Worm (Caenorhabditis elegans) whole organism, L4/young adult: ENCODE results near the gene gadr-4.
A peak's percentile ranks its signal among the peaks of the same experiment; 100 is the strongest.

ENCODE experiments used
- W03F9.2 ChIP-seq: fragments of 150-350 bp; optimal IDR thresholded peaks from 2 replicates; lab custom pipeline; 2014; ENCODE audit warnings: missing biosample characterization, missing genetic modification characterization
- dao-5 ChIP-seq: sonication (generic microtip); optimal IDR thresholded peaks from 2 replicates; lab custom pipeline; 2016; ENCODE audit warnings: missing genotype, missing genetic modification characterization, moderate library complexity, missing compliant biosample characterization
- him-1 ChIP-seq: sonication (generic microtip); optimal IDR thresholded peaks from 2 replicates; lab custom pipeline; 2016; ENCODE audit warnings: missing genotype, missing genetic modification reagents, missing genetic modification characterization, missing compliant biosample characterization

Gene gadr-4

ce11 chrII:4062477-4062876 is at the start of gene gadr-4:
TSS of gene gadr-4 (minus strand) at chrII:4062577.
- TF ChIP-seq dao-5 (no peak), him-1 (tag; lab: Kevin White, UChicago) (no peak), W03F9.2 (tag; lab: Kevin White, UChicago) (no peak)

ce11 chrII:4107196-4107595 is 44.8 kb upstream of the gadr-4 start:
- TF ChIP-seq him-1 (tag; lab: Kevin White, UChicago) (no peak), dao-5 (no peak), W03F9.2 (tag; lab: Kevin White, UChicago) (no peak)

ce11 chrII:4102723-4103122 is 40.3 kb upstream of the gadr-4 start:
- no peak for TF ChIP-seq dao-5
- TF ChIP-seq W03F9.2 (tag; lab: Kevin White, UChicago), result no peak
- TF ChIP-seq him-1 (tag; lab: Kevin White, UChicago), result no peak

- TF ChIP-seq dao-5 (no peak), W03F9.2 (tag; lab: Kevin White, UChicago) (no peak), him-1 (tag; lab: Kevin White, UChicago) (no peak)
These were observed 38.1 kb upstream of the gadr-4 start, which contains the start of gene rhgf-2 for ce11 chrII:4100485-4100884. TSS of gene rhgf-2 (plus strand) at chrII:4100785.

ce11 chrII:4098759-4099158 is 36.4 kb upstream of the gadr-4 start:
- TF ChIP-seq W03F9.2 (tag; lab: Kevin White, UChicago) (no peak), him-1 (tag; lab: Kevin White, UChicago) (no peak), dao-5 (no peak)

- no peak for TF ChIP-seq him-1 (tag; lab: Kevin White, UChicago)
- no peak for TF ChIP-seq dao-5
- no peak for TF ChIP-seq W03F9.2 (tag; lab: Kevin White, UChicago)
These were observed 31.9 kb upstream of the gadr-4 start for ce11 chrII:4094030-4094846.

ce11 chrII:4092502-4092901 is 30.1 kb upstream of the gadr-4 start:
- TF ChIP-seq W03F9.2 (tag; lab: Kevin White, UChicago) (no peak), him-1 (tag; lab: Kevin White, UChicago) (no peak), dao-5 (no peak)

- no peak for TF ChIP-seq him-1 (tag; lab: Kevin White, UChicago)
- TF ChIP-seq dao-5, result no peak
- TF ChIP-seq W03F9.2 (tag; lab: Kevin White, UChicago), result no peak
These were observed 29.5 kb upstream of the gadr-4 start, which contains the start of gene R11F4.1 for ce11 chrII:4091828-4092227. TSS of gene R11F4.1 (plus strand) at chrII:4091930.

- TF ChIP-seq dao-5 (no peak), W03F9.2 (tag; lab: Kevin White, UChicago) (no peak), him-1 (tag; lab: Kevin White, UChicago) (no peak)
These were observed 28.4 kb upstream of the gadr-4 start for ce11 chrII:4090790-4091189.

- TF ChIP-seq W03F9.2 (tag; lab: Kevin White, UChicago) (peak; percentile 27), him-1 (tag; lab: Kevin White, UChicago) (no peak), dao-5 (no peak)
These were observed 26.8 kb upstream of the gadr-4 start for ce11 chrII:4089183-4089582.

ce11 chrII:4085601-4086000 is 23.2 kb upstream of the gadr-4 start:
- TF ChIP-seq W03F9.2 (tag; lab: Kevin White, UChicago) (no peak), dao-5 (no peak), him-1 (tag; lab: Kevin White, UChicago) (no peak)

ce11 chrII:4082754-4083153 is 20.4 kb upstream of the gadr-4 start, which contains the start of gene R11F4.2:
TSS of gene R11F4.2 (plus strand) at chrII:4083054.
- TF ChIP-seq him-1 (tag; lab: Kevin White, UChicago) (no peak), W03F9.2 (tag; lab: Kevin White, UChicago) (no peak), dao-5 (no peak)

- TF ChIP-seq him-1 (tag; lab: Kevin White, UChicago), result no peak
- no peak for TF ChIP-seq W03F9.2 (tag; lab: Kevin White, UChicago)
- TF ChIP-seq dao-5, result no peak
These were observed 19.5 kb upstream of the gadr-4 start for ce11 chrII:4081891-4082290.

- TF ChIP-seq W03F9.2 (tag; lab: Kevin White, UChicago), result no peak
- no peak for TF ChIP-seq him-1 (tag; lab: Kevin White, UChicago)
- no peak for TF ChIP-seq dao-5
These were observed 18.8 kb upstream of the gadr-4 start for ce11 chrII:4081141-4081540.
